Worm (Caenorhabditis elegans) whole organism, L3 larva: ENCODE measurements around the gene srg-69.

Experiments
- ceh-16 ChIP-seq: sonication (generic microtip); optimal IDR thresholded peaks from 2 replicates; lab custom pipeline; 2017; ENCODE audit warnings: missing biosample characterization, missing genetic modification characterization
- snpc-4 ChIP-seq: fragments of 150-350 bp; optimal IDR thresholded peaks from 2 replicates; lab custom pipeline; 2014; ENCODE audit warnings: missing biosample characterization, missing genetic modification characterization
- ztf-11 ChIP-seq: fragments of 150-350 bp; optimal IDR thresholded peaks from 2 replicates; lab custom pipeline; 2014; ENCODE audit warnings: missing biosample characterization, missing genetic modification characterization

DNA sequence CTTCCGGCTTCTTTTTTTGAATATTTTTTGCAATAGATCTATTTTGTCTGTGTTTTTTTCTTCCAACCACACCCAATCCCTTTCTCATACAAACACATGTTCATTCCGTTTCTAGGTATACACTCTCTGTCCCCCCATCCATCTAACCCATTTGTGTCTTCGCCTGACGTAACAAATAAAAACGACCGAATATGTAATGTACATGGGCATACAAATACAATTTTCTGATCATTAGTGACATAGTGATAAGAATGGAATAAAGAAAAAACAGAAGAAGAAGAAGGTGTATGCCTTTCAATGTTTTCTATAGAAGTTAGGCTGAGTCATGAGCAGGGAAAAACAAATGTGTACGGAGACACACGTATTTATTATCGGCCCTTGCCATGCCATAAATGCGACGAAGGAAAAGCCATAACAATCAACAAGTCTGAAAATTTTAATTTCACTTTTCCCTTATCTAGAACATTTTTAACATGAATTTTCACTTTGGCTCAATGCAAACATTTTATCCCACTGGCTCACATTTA lies 21.7 kb upstream of the srg-69 start:
- TF ChIP-seq ceh-16: no peak
- TF ChIP-seq ztf-11 (tag; lab: Kevin White, UChicago): no peak
- TF ChIP-seq snpc-4 (tag; lab: Kevin White, UChicago): no peak
